Fruit fly (Drosophila melanogaster) whole organism, embryonic: ENCODE measurements around the gene Ykt6.

Experiments used
- ATbp ChIP-seq: fragments of 200-800 bp; sonication (Bioruptor generic); optimal IDR thresholded peaks from 2 replicates; lab custom pipeline; 2017; ENCODE audit warnings: missing biosample characterization, mild to moderate bottlenecking, missing genetic modification characterization, missing genetic modification reagents
- CG10543 ChIP-seq: fragments of 200-800 bp; sonication (Bioruptor generic); optimal IDR thresholded peaks from 3 replicates; lab custom pipeline; 2017; ENCODE audit warnings: missing biosample characterization, mild to moderate bottlenecking, missing genetic modification characterization, moderate library complexity
- CG11695 ChIP-seq: fragments of 200-800 bp; sonication (Bioruptor generic); IDR thresholded peaks from 3 replicates; pipeline ENCODE4 v1.3.6; 2022; ENCODE audit warnings: missing biosample characterization, missing genetic modification characterization
- CG11696 ChIP-seq: fragments of 200-800 bp; sonication (Bioruptor generic); IDR thresholded peaks from 2 replicates; pipeline ENCODE4 v1.3.6; 2022; ENCODE audit warnings: missing biosample characterization, missing genetic modification characterization
- CG11723 ChIP-seq: fragments of 200-800 bp; sonication (Bioruptor generic); optimal IDR thresholded peaks from 2 replicates; lab custom pipeline; 2017; ENCODE audit warnings: missing biosample characterization, mild to moderate bottlenecking, missing genetic modification characterization
- CG12071 ChIP-seq: fragments of 200-800 bp; sonication (Bioruptor generic); optimal IDR thresholded peaks from 3 replicates; lab custom pipeline; 2018; ENCODE audit warnings: missing biosample characterization, mild to moderate bottlenecking, missing genetic modification characterization
- CG12391 ChIP-seq: fragments of 200-800 bp; sonication (Bioruptor generic); optimal IDR thresholded peaks from 3 replicates; lab custom pipeline; 2018; ENCODE audit warnings: missing biosample characterization, mild to moderate bottlenecking, missing genetic modification characterization, moderate library complexity
- CG14860 ChIP-seq: fragments of 200-800 bp; sonication (Bioruptor generic); IDR thresholded peaks from 3 replicates; pipeline ENCODE4 v1.3.6; 2022; ENCODE audit warnings: missing biosample characterization, missing genetic modification characterization; ENCODE audit not compliant: partially characterized antibody
- CG15696 ChIP-seq: fragments of 200-800 bp; sonication (Bioruptor generic); optimal IDR thresholded peaks from 2 replicates; lab custom pipeline; 2019; ENCODE audit warnings: missing biosample characterization, mild to moderate bottlenecking, missing genetic modification characterization, moderate library complexity
- CG17802 ChIP-seq: fragments of 200-800 bp; sonication (Bioruptor generic); optimal IDR thresholded peaks from 2 replicates; lab custom pipeline; 2018; ENCODE audit warnings: missing biosample characterization, mild to moderate bottlenecking, missing genetic modification characterization, moderate library complexity
- CG2199 ChIP-seq: fragments of 200-800 bp; sonication (Bioruptor generic); IDR thresholded peaks from 3 replicates; pipeline ENCODE4 v1.3.6; 2022; ENCODE audit warnings: missing biosample characterization, missing genetic modification characterization
- CG30403 ChIP-seq: fragments of 200-800 bp; sonication (Bioruptor generic); optimal IDR thresholded peaks from 3 replicates; lab custom pipeline; 2016; ENCODE audit warnings: missing biosample characterization, missing genetic modification characterization
- CG31388 ChIP-seq: fragments of 200-800 bp; sonication (Bioruptor generic); optimal IDR thresholded peaks from 2 replicates; lab custom pipeline; 2016; ENCODE audit warnings: missing biosample characterization, missing genetic modification characterization
- CG3407 ChIP-seq: fragments of 200-800 bp; sonication (Bioruptor generic); optimal IDR thresholded peaks from 2 replicates; lab custom pipeline; 2018; ENCODE audit warnings: missing biosample characterization, mild to moderate bottlenecking, missing genetic modification characterization
- CG34376 ChIP-seq: fragments of 200-800 bp; sonication (Bioruptor generic); optimal IDR thresholded peaks from 2 replicates; lab custom pipeline; 2018; ENCODE audit warnings: missing biosample characterization, mild to moderate bottlenecking, missing genetic modification characterization
- CG3995 ChIP-seq: fragments of 200-800 bp; sonication (Bioruptor generic); optimal IDR thresholded peaks from 3 replicates; lab custom pipeline; 2016; ENCODE audit warnings: missing biosample characterization, missing genetic modification characterization
- CG4282 ChIP-seq: fragments of 200-800 bp; sonication (Bioruptor generic); optimal IDR thresholded peaks from 2 replicates; lab custom pipeline; 2016; ENCODE audit warnings: missing biosample characterization, missing genetic modification characterization
- CG7987 ChIP-seq: fragments of 200-800 bp; sonication (Bioruptor generic); optimal IDR thresholded peaks from 2 replicates; lab custom pipeline; 2018; ENCODE audit warnings: missing biosample characterization, mild to moderate bottlenecking, missing genetic modification characterization, moderate library complexity
- CG8944 ChIP-seq: fragments of 200-800 bp; sonication (Bioruptor generic); optimal IDR thresholded peaks from 3 replicates; lab custom pipeline; 2016; ENCODE audit warnings: missing biosample characterization, missing genetic modification characterization
- CG9437 ChIP-seq: fragments of 200-800 bp; sonication (Bioruptor generic); optimal IDR thresholded peaks from 2 replicates; lab custom pipeline; 2018; ENCODE audit warnings: missing biosample characterization, mild to moderate bottlenecking, missing genetic modification characterization
- Dad ChIP-seq: fragments of 200-800 bp; sonication (Bioruptor generic); optimal IDR thresholded peaks from 3 replicates; lab custom pipeline; 2016; ENCODE audit warnings: missing biosample characterization, missing genetic modification characterization
- Drgx ChIP-seq: fragments of 200-800 bp; sonication (Bioruptor generic); IDR thresholded peaks from 2 replicates; pipeline ENCODE4 v1.3.6; 2022; ENCODE audit warnings: missing biosample characterization, missing genetic modification characterization
- Ets65A ChIP-seq: fragments of 200-800 bp; sonication (Bioruptor generic); peaks from one replicate; lab custom pipeline; 2016; ENCODE audit warnings: missing biosample characterization, missing genetic modification characterization
- HLH4C ChIP-seq: fragments of 200-800 bp; sonication (Bioruptor generic); IDR thresholded peaks from 3 replicates; pipeline ENCODE4 v1.3.6; 2022; ENCODE audit warnings: missing biosample characterization, missing genetic modification characterization; ENCODE audit not compliant: partially characterized antibody
- Hand ChIP-seq: fragments of 200-800 bp; sonication (Bioruptor generic); optimal IDR thresholded peaks from 2 replicates; lab custom pipeline; 2017; ENCODE audit warnings: mild to moderate bottlenecking, missing biosample characterization, missing genetic modification reagents, missing genetic modification characterization
- Hsf ChIP-seq: fragments of 200-800 bp; sonication (Bioruptor generic); optimal IDR thresholded peaks from 3 replicates; lab custom pipeline; 2016; ENCODE audit warnings: missing biosample characterization, missing genetic modification characterization
- MBD-R2 ChIP-seq: fragments of 200-800 bp; sonication (Bioruptor generic); IDR thresholded peaks from 2 replicates; pipeline ENCODE4 v1.3.6; 2022; ENCODE audit warnings: missing biosample characterization, missing genetic modification characterization
- MTF-1 ChIP-seq: fragments of 200-800 bp; sonication (Bioruptor generic); optimal IDR thresholded peaks from 2 replicates; lab custom pipeline; 2018; ENCODE audit warnings: missing biosample characterization, mild to moderate bottlenecking, missing genetic modification characterization, borderline replicate concordance
- Max ChIP-seq: fragments of 200-800 bp; sonication (Bioruptor generic); optimal IDR thresholded peaks from 2 replicates; lab custom pipeline; 2016; ENCODE audit warnings: missing biosample characterization, mild to moderate bottlenecking, missing genetic modification characterization
- Med ChIP-seq: fragments of 200-800 bp; sonication (Bioruptor generic); peaks from one replicate; lab custom pipeline; 2016; ENCODE audit warnings: missing biosample characterization, missing genetic modification characterization, mild to moderate bottlenecking, inconsistent platforms, moderate library complexity
- Mes4 ChIP-seq: fragments of 200-800 bp; sonication (Bioruptor generic); optimal IDR thresholded peaks from 2 replicates; lab custom pipeline; 2016; ENCODE audit warnings: missing biosample characterization, missing genetic modification characterization
- Opbp ChIP-seq: fragments of 200-800 bp; sonication (Bioruptor generic); IDR thresholded peaks from 3 replicates; pipeline ENCODE4 v1.3.6; 2022; ENCODE audit warnings: missing biosample characterization, missing genetic modification characterization; ENCODE audit not compliant: partially characterized antibody
- Sox100B ChIP-seq: fragments of 200-800 bp; sonication (Bioruptor generic); optimal IDR thresholded peaks from 3 replicates; lab custom pipeline; 2018; ENCODE audit warnings: missing biosample characterization, mild to moderate bottlenecking, missing genetic modification characterization
- cas ChIP-seq: fragments of 200-800 bp; sonication (Bioruptor generic); IDR thresholded peaks from 2 replicates; pipeline ENCODE4 v1.3.6; 2022; ENCODE audit warnings: missing biosample characterization, missing genetic modification characterization
- disco-r ChIP-seq: fragments of 200-800 bp; sonication (Bioruptor generic); optimal IDR thresholded peaks from 2 replicates; lab custom pipeline; 2016; ENCODE audit warnings: missing biosample characterization, missing genetic modification characterization
- dmrt99B ChIP-seq: fragments of 200-800 bp; sonication (Bioruptor generic); optimal IDR thresholded peaks from 2 replicates; lab custom pipeline; 2018; ENCODE audit warnings: missing biosample characterization, mild to moderate bottlenecking, missing genetic modification characterization, moderate library complexity
- gro ChIP-seq: fragments of 200-800 bp; sonication (Bioruptor generic); optimal IDR thresholded peaks from 2 replicates; lab custom pipeline; 2016; ENCODE audit warnings: missing biosample characterization, missing genetic modification characterization
- gsb ChIP-seq: fragments of 200-800 bp; sonication (Bioruptor generic); IDR thresholded peaks from 2 replicates; pipeline ENCODE4 v1.3.6; 2022; ENCODE audit warnings: missing biosample characterization, missing genetic modification characterization
- ind ChIP-seq: fragments of 200-800 bp; sonication (Bioruptor generic); optimal IDR thresholded peaks from 3 replicates; lab custom pipeline; 2016; ENCODE audit warnings: missing biosample characterization, missing genetic modification characterization
- inv ChIP-seq: fragments of 200-800 bp; sonication (Bioruptor generic); IDR thresholded peaks from 2 replicates; pipeline ENCODE4 v1.3.6; 2022; ENCODE audit warnings: missing biosample characterization, missing genetic modification characterization; ENCODE audit not compliant: partially characterized antibody
- nmo ChIP-seq: fragments of 200-800 bp; sonication (Bioruptor generic); optimal IDR thresholded peaks from 2 replicates; lab custom pipeline; 2018; ENCODE audit warnings: missing biosample characterization, mild to moderate bottlenecking, missing genetic modification characterization, moderate library complexity
- oc ChIP-seq: fragments of 200-800 bp; sonication (Bioruptor generic); optimal IDR thresholded peaks from 2 replicates; lab custom pipeline; 2018; ENCODE audit warnings: missing biosample characterization, mild to moderate bottlenecking, missing genetic modification characterization, moderate library complexity
- p53 ChIP-seq: fragments of 200-800 bp; sonication (Bioruptor generic); optimal IDR thresholded peaks from 2 replicates; lab custom pipeline; 2016; ENCODE audit warnings: missing biosample characterization, missing genetic modification characterization
- peb ChIP-seq: fragments of 200-800 bp; sonication (Bioruptor generic); IDR thresholded peaks from 2 replicates; pipeline ENCODE4 v1.3.6; 2022; ENCODE audit warnings: missing biosample characterization, missing genetic modification characterization
- pum ChIP-seq: fragments of 200-800 bp; sonication (Bioruptor generic); optimal IDR thresholded peaks from 2 replicates; lab custom pipeline; 2016; ENCODE audit warnings: missing biosample characterization, missing genetic modification characterization
- rib ChIP-seq: fragments of 200-800 bp; sonication (Bioruptor generic); IDR thresholded peaks from 2 replicates; pipeline ENCODE4 v1.3.6; 2022; ENCODE audit warnings: missing biosample characterization, missing genetic modification characterization
- sug ChIP-seq: fragments of 200-800 bp; optimal IDR thresholded peaks from 2 replicates; lab custom pipeline; 2019; ENCODE audit warnings: missing biosample characterization, mild to moderate bottlenecking, missing genetic modification characterization, moderate library complexity
- tgo ChIP-seq: fragments of 200-800 bp; sonication (Bioruptor generic); IDR thresholded peaks from 3 replicates; pipeline ENCODE4 v1.3.6; 2022; ENCODE audit warnings: missing biosample characterization, missing genetic modification characterization
- trem ChIP-seq: fragments of 200-800 bp; optimal IDR thresholded peaks from 3 replicates; lab custom pipeline; 2019; ENCODE audit warnings: missing biosample characterization, mild to moderate bottlenecking, missing genetic modification characterization, moderate library complexity
- zf30C ChIP-seq: fragments of 200-800 bp; sonication (Bioruptor generic); optimal IDR thresholded peaks from 3 replicates; lab custom pipeline; 2018; ENCODE audit warnings: missing biosample characterization, mild to moderate bottlenecking, missing genetic modification characterization

Gene Ykt6

DNA sequence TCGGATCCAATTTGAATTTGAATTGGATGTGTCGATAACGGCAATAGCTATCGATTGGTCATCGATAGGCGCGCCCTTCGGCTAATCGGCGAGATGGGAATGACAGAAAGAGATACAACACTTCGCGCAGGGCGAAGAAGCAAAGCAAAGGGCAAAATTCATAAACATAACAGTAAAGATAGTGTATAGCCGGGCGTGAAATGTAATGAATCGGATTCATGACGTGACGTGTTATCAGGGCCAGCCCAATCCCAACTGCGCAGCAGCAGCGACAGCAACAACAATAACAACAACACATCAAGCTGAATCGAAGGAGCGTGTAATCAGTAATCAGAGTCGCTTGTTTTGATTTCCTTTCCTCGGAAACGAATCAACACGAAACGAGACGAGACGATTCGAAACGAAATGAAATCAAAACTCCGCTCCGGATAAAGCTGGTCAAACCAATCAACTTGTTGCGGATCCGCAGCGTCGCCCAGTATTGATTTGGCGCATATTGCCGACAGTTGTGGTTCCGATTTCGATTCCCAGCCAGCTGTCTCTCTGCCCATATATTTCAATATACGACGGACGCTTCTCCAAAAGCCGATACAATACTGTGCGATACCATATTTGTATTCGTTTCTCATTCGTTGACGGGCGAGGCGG lies 8.1 kb upstream of the Ykt6 start, which contains the start of gene snz (continued):
- TF ChIP-seq CG9437 (no peak), gro (no peak), Dad (GFP tag; lab: Kevin White, UChicago) (no peak), CG3407 (no peak), cas (GFP tag; lab: Robert Waterston, UW) (no peak), zf30C (no peak), MBD-R2 (GFP tag; lab: Robert Waterston, UW) (peak; percentile 52; the same call in 1 of the 2 replicates), pum (GFP tag; lab: Kevin White, UChicago) (no peak), MTF-1 (GFP tag; lab: Kevin White, UChicago) (no peak), inv (GFP tag; lab: Robert Waterston, UW) (peak; percentile 48; the same call in 1 of the 2 replicates), CG31388 (GFP tag; lab: Kevin White, UChicago) (no peak), CG7987 (GFP tag; lab: Kevin White, UChicago) (peak; percentile 23), Max (no peak), CG34376 (GFP tag; lab: Kevin White, UChicago) (peak; percentile 97), ATbp (no peak), CG11723 (no peak), rib (GFP tag; lab: Robert Waterston, UW) (no peak), CG30403 (no peak), nmo (GFP tag; lab: Kevin White, UChicago) (peak; percentile 1), CG12071 (GFP tag; lab: Kevin White, UChicago) (no peak), Sox100B (GFP tag; lab: Kevin White, UChicago) (no peak), peb (GFP tag; lab: Robert Waterston, UW) (no peak), oc (tag; lab: Kevin White, UChicago) (no peak), disco-r (GFP tag; lab: Kevin White, UChicago) (no peak), CG4282 (GFP tag; lab: Kevin White, UChicago) (no peak), CG11695 (no peak), CG12391 (tag; lab: Kevin White, UChicago) (no peak), Drgx (GFP tag; lab: Robert Waterston, UW) (no peak), CG2199 (GFP tag; lab: Robert Waterston, UW) (0 out of 3 replicates have a peak, but pooled peaks have one; percentile 41), gsb (GFP tag; lab: Robert Waterston, UW) (no peak), CG8944 (no peak), Mes4 (GFP tag; lab: Kevin White, UChicago) (no peak), CG17802 (tag; lab: Kevin White, UChicago) (no peak), CG3995 (GFP tag; lab: Kevin White, UChicago) (no peak), sug (tag; lab: Kevin White, UChicago) (peak; percentile 77), tgo (no peak), CG11696 (no peak), CG15696 (tag; lab: Kevin White, UChicago) (no peak), p53 (GFP tag; lab: Kevin White, UChicago) (no peak), Med (peak; percentile 71), Ets65A (no peak), Hsf (GFP tag; lab: Kevin White, UChicago) (no peak), Opbp (GFP tag; lab: Robert Waterston, UW) (peak; percentile 74; the same call in 2 of the 3 replicates), HLH4C (GFP tag; lab: Robert Waterston, UW) (peak; percentile 86), dmrt99B (tag; lab: Kevin White, UChicago) (no peak), Hand (GFP tag; lab: Kevin White, UChicago) (peak; percentile 6), trem (tag; lab: Kevin White, UChicago) (peak; percentile 1), CG10543 (GFP tag; lab: Kevin White, UChicago) (peak; percentile 50), CG14860 (peak; percentile 77), ind (no peak)
